Worm (Caenorhabditis elegans) whole organism, midembryonic: ENCODE measurements around the gene C18A3.7.

Experiments used
- T22C8.4 ChIP-seq: fragments of 200-800 bp; sonication (Bioruptor generic); IDR thresholded peaks from 2 replicates; pipeline ENCODE4 v1.3.6; 2022; ENCODE audit warnings: missing genetic modification characterization, missing compliant biosample characterization
- flt-1 ChIP-seq: fragments of 200-800 bp; sonication (Bioruptor generic); IDR thresholded peaks from 2 replicates; pipeline ENCODE4 v1.3.6; 2022; ENCODE audit warnings: missing genetic modification characterization, missing compliant biosample characterization
- klf-2 ChIP-seq: fragments of 200-800 bp; sonication (Bioruptor generic); conservative IDR thresholded peaks from 2 replicates; pipeline ENCODE4 v1.3.6; 2022; ENCODE audit warnings: missing genetic modification reagents, missing genetic modification characterization, missing compliant biosample characterization
- tab-1 ChIP-seq: fragments of 200-800 bp; sonication (Bioruptor generic); IDR thresholded peaks from 2 replicates; pipeline ENCODE4 v1.3.6; 2022; ENCODE audit warnings: missing genetic modification characterization, missing compliant biosample characterization
- ztf-23 ChIP-seq: fragments of 200-800 bp; sonication (Bioruptor generic); IDR thresholded peaks from 2 replicates; pipeline ENCODE4 v1.3.6; 2022; ENCODE audit warnings: missing genetic modification reagents, missing genetic modification characterization, missing compliant biosample characterization

DNA sequence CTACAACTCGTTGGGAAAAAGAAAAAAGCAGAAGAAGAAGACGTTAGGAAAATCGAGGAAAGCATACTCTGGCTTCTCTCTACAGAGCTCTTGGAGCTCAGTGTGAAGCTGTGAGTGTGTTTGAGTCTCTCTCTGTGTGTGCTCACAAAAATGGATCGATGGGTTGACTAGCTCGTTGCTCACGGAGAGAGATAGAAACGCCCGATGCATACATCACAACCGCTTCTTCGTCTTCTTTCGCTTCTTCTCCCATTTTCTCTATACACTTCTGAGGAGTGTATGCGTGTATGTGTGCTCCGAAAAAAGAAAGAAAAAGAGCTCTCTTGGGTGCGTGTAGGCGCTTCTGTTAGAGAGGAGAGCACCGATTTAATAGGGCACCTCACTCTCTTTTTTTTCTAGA lies 5.1 kb downstream of the C18A3.7 start:
- TF ChIP-seq T22C8.4 (no peak), klf-2 (GFP tag; lab: Robert Waterston, UW) (no peak), flt-1 (GFP tag; lab: Robert Waterston, UW) (no peak), ztf-23 (GFP tag; lab: Robert Waterston, UW) (no peak), tab-1 (GFP tag; lab: Robert Waterston, UW) (no peak)
